Worm (Caenorhabditis elegans): ENCODE measurements around the gene hda-5.

DNA sequence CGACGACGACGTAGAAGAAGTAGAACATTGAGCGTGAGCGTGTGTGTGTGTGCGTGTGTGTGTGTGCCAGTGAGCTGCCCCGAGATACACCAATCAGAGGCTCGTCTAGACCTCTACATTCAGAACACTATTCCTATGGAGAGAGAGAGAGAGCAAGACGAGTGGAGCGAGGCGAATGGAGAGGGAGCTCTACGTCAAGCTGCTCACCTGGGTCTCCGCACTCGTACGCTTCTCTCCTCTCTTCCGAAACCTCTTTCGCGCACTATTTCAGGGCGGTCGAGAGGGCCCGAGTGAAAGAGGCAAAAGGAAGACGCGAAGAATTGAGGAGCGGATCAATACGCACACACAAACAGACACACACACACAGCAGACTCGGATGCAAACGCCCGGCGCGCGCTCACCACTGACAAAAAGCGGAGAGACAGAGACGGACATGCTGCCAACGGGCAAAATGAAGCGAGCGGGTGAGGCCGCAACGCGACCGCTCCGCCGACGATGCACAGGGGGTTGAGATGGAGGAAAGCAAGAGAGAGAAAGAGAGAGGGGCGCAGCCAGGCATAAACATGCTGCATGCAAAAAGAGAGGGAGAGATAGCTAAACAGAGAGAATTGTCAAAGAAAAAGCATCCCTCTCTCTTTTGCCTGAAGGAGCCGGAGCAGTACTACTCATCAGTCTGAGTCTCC lies 49.2 kb upstream of the hda-5 start:
- TF ChIP-seq fkh-10 (GFP tag; optimal IDR thresholded peaks at IDR 0.05): peak; percentile 46
- peak; percentile 51 for TF ChIP-seq R02D3.7 (tag; optimal IDR thresholded peaks at IDR 0.05)
- peak; percentile 69 for TF ChIP-seq skn-1 (tag; optimal IDR thresholded peaks at IDR 0.05)
- TF ChIP-seq lin-15B (tag; optimal IDR thresholded peaks at IDR 0.05): peak; percentile 20
- TF ChIP-seq nhr-237 (tag; optimal IDR thresholded peaks at IDR 0.05): no peak
- peak; percentile 75 for TF ChIP-seq tbx-2 (tag; optimal IDR thresholded peaks at IDR 0.05)
- no peak for TF ChIP-seq unc-39 (tag; optimal IDR thresholded peaks at IDR 0.05)
- peak; percentile 67 for TF ChIP-seq fos-1 (tag; optimal IDR thresholded peaks at IDR 0.05)
- no peak for TF ChIP-seq elt-3 (tag; optimal IDR thresholded peaks at IDR 0.05)
- TF ChIP-seq ztf-4 (tag; optimal IDR thresholded peaks at IDR 0.05): no peak
